Worm (Caenorhabditis elegans): ENCODE data around the gene wbp-2.

wbp-2 gene

DNA sequence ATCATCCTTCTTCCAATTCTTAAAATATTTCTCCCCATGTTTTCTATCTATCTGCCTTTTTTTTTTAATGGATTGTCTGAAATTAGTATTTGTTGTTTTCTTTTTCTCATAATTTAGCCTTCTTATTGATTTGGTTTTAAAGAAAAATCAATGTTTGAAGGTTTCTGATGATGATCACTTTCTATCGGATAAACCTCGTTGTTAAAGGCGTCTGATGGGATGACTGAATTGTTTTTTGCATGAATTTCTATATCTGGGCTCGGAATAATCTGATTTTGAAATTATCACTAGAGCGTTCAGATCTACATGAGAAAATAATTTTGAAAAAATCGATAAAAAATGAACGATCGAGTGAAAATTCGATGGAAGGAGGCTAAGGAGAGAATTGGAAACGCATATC, 4.1 kb downstream of the wbp-2 start, which contains the start of gene scp-1:
Gene scp-1, plus strand, starts transcription at position 301 of the 400 bp plus-strand sequence.
- TF ChIP-seq mml-1 (tag; optimal IDR thresholded peaks at IDR 0.05) (no peak), ceh-28 (tag; optimal IDR thresholded peaks at IDR 0.05) (peak; percentile 46)

DNA sequence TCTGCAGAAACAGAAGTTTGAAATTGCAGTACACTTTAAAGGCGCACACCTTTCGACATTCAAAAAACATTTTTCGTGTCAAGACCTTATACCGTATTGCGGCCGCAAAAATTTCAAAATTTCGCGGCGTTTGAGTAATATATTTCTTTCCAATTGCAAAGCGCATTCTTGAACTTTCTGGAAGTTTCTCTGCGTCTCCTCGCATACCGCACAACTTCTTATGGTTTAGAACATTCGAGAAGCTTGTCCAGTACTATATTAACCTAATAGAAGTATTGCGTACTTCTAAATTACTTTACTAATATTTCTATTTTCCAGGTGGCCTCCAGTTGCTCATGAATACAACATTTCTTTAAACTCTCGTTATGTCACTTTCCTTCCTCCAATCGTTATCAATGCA, 7.1 kb downstream of the wbp-2 start:
- peak; percentile 12 for TF ChIP-seq pha-4 (tag; optimal IDR thresholded peaks at IDR 0.05)
- no peak for TF ChIP-seq nhr-237 (tag; optimal IDR thresholded peaks at IDR 0.05)
- no peak for TF ChIP-seq fkh-10 (GFP tag; optimal IDR thresholded peaks at IDR 0.05)
- TF ChIP-seq mml-1 (tag; optimal IDR thresholded peaks at IDR 0.05) = no peak
- peak; percentile 31 for TF ChIP-seq ama-1 (optimal IDR thresholded peaks at IDR 0.05)

DNA sequence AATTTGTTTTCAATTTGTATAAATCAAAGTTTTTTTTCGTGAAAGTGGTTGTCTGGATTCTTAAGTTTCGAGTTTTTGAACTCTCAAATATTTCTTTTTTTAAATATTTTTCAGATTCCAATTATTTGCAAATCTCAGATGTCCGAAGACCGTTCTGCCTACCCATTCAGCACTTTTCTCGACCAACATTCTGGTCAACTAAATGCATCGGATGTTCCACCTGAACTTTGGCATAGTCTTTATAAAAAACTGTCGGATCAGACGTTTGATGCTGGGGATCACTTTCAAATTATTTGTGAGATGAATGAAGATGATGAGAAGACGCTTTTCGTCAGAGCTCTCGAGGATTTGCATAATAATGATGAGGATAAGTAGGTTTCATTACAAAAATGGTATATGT, 9.3 kb downstream of the wbp-2 start, which contains the start of gene ttll-12:
Gene ttll-12, plus strand, starts transcription at position 139 of the 400 bp plus-strand sequence.
- TF ChIP-seq ama-1 (optimal IDR thresholded peaks at IDR 0.05) (peak; percentile 85), nhr-25 (tag; optimal IDR thresholded peaks at IDR 0.05) (peak; percentile 9), nhr-77 (tag; optimal IDR thresholded peaks at IDR 0.05) (no peak), nhr-12 (tag; optimal IDR thresholded peaks at IDR 0.05) (no peak), egl-5 (tag; optimal IDR thresholded peaks at IDR 0.05) (no peak)

DNA sequence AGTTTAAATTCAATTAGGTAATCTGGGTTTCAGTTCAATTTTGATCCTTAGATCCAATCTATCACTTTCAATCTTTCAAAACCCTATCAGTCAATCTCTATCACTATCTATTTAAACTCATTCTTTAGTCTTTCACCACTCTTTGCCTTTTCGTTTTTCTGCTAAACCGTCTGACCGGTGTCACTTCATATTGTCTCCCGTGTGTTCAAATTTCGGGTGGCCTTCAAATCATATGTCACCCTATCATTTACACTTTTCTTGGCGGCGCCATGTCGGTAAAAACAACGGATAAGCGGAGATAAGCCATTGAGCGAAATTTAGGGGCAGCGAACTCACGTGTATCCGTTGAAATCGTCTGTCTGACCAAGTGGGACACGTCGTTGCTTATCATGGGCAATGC, 14.4 kb downstream of the wbp-2 start:
- TF ChIP-seq nhr-23 (tag; optimal IDR thresholded peaks at IDR 0.05) (peak; percentile 65), tbx-2 (tag; optimal IDR thresholded peaks at IDR 0.05) (peak; percentile 39), unc-62 (GFP tag; optimal IDR thresholded peaks at IDR 0.05) (peak; percentile 58), nhr-43 (tag; optimal IDR thresholded peaks at IDR 0.05; ENCODE audit: poor library complexity, severe bottlenecking) (peak; percentile 92), eor-1 (tag; optimal IDR thresholded peaks at IDR 0.05) (no peak), nhr-25 (tag; optimal IDR thresholded peaks at IDR 0.05) (peak; percentile 51), elt-3 (tag; optimal IDR thresholded peaks at IDR 0.05) (peak in 2 of 3 experiments; percentile 59 to 86), mml-1 (tag; optimal IDR thresholded peaks at IDR 0.05) (no peak), nhr-28 (tag; optimal IDR thresholded peaks at IDR 0.05) (no peak)

DNA sequence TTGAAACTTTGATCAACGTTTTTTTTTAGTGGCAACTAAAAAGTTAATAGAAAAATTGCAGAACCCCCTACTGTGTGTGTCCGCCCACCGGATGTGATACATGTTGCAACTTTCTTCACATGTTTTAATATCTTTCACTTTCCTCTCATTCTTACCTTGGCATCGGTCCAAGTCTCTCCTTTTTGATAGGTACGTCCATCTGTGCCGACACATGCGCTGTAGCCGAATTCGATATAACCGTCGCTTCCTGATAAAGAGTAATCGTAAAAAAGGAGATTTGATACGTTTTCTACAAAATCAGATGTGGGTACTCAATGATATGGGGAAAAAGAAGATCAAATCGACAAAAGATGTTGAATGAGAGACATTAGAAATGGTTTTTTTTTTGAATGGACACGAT, 15.5 kb downstream of the wbp-2 start:
- TF ChIP-seq ZK546.5 (tag; optimal IDR thresholded peaks at IDR 0.05) = no peak
- no peak for TF ChIP-seq ceh-9 (tag; optimal IDR thresholded peaks at IDR 0.05)
- TF ChIP-seq pqm-1 (tag; optimal IDR thresholded peaks at IDR 0.05) = no peak
- no peak for TF ChIP-seq elt-2 (tag; optimal IDR thresholded peaks at IDR 0.05)
- no peak for TF ChIP-seq nhr-43 (tag; optimal IDR thresholded peaks at IDR 0.05; ENCODE audit: poor library complexity, severe bottlenecking)
- no peak for TF ChIP-seq egl-5 (tag; optimal IDR thresholded peaks at IDR 0.05)

DNA sequence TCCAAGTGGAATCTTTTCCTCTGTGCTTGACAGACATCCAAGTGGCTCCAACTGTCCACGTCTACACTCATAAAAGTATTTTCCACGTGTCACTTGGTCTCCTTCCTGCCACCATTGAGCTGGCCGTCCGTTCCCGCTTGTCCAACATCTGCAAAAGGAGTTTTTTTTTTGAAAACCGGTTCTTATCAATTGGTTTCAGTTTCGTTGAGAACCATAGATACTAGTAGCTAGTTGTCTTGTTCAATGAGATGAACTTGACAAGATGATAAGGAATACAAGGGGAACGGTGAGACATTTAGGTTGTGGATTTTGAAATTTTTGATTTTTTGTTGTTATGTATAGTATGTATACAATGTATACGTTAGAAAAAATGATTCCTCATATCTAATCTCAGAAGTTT, 16.2 kb downstream of the wbp-2 start:
- no peak for TF ChIP-seq ceh-28 (tag; optimal IDR thresholded peaks at IDR 0.05)
- TF ChIP-seq nhr-23 (tag; optimal IDR thresholded peaks at IDR 0.05) = no peak
- TF ChIP-seq zag-1 (tag; optimal IDR thresholded peaks at IDR 0.05) = no peak
- no peak for TF ChIP-seq nfya-1 (tag; optimal IDR thresholded peaks at IDR 0.05; ENCODE audit: insufficient read depth)
- TF ChIP-seq lsy-12 (tag; optimal IDR thresholded peaks at IDR 0.05) = no peak

DNA sequence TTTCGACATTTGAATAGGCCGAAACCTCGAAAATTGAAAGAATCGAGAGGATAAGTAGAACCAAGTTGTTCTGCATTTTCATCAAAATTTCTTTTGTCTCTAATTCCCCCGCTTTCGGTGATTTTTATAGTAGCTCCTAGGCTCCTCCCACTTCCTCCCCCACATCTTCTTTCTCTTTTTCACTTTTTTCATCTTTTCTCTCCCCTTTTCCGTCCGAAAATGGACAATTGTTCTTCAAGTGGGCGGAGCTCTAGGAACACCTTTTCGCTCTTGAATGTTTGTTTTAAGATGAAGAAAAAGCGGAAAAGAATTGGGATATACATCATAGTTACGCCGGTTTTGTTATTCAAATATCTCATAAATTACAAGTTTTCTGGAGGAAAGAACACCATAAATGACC, 16.9 kb downstream of the wbp-2 start, which contains the start of gene F42A8.1:
Gene F42A8.1, minus strand, starts transcription at position 101 of the 400 bp plus-strand sequence.
- no peak for TF ChIP-seq fkh-10 (GFP tag; optimal IDR thresholded peaks at IDR 0.05)
- TF ChIP-seq ZK546.5 (tag; optimal IDR thresholded peaks at IDR 0.05) = no peak
- no peak for TF ChIP-seq eor-1 (tag; optimal IDR thresholded peaks at IDR 0.05)
- TF ChIP-seq jun-1 (tag; optimal IDR thresholded peaks at IDR 0.05) = no peak
- TF ChIP-seq elt-3 (tag; optimal IDR thresholded peaks at IDR 0.05) = no peak
- no peak for TF ChIP-seq ceh-16 (tag; optimal IDR thresholded peaks at IDR 0.05)
- TF ChIP-seq ama-1 (optimal IDR thresholded peaks at IDR 0.05) = no peak

DNA sequence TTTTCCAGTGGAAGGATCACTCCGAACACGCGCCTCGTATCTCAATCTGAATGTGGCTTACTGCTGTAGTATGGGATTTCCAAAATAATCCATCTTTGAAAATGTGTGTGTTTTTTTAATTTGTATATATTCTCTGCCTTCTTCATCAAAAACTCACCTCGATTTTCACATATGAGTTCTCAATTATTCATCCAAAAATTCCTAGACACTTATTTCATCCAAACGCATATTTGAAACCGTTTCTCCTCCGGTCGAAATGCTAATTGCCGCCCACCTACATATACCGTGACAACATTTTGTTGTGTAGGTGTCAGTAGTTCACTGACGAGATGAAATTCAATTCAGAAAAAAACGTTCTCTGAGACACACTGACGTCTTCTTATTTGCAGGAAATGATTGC, 17.9 kb downstream of the wbp-2 start:
- no peak for TF ChIP-seq lin-15B (tag; optimal IDR thresholded peaks at IDR 0.05)
- TF ChIP-seq fos-1 (tag; optimal IDR thresholded peaks at IDR 0.05) = no peak
- TF ChIP-seq tbx-2 (tag; optimal IDR thresholded peaks at IDR 0.05) = no peak
- TF ChIP-seq nfya-1 (tag; optimal IDR thresholded peaks at IDR 0.05; ENCODE audit: insufficient read depth) = no peak
- no peak for TF ChIP-seq eor-1 (tag; optimal IDR thresholded peaks at IDR 0.05)
- TF ChIP-seq ztf-4 (tag; optimal IDR thresholded peaks at IDR 0.05) = no peak
- TF ChIP-seq nhr-43 (tag; optimal IDR thresholded peaks at IDR 0.05; ENCODE audit: poor library complexity, severe bottlenecking) = no peak
- TF ChIP-seq elt-3 (tag; optimal IDR thresholded peaks at IDR 0.05) = no peak
- no peak for TF ChIP-seq lin-39 (tag; optimal IDR thresholded peaks at IDR 0.05)
- no peak for TF ChIP-seq ztf-11 (tag; optimal IDR thresholded peaks at IDR 0.05)

All from whole organism, L3 larva.